Fruit fly (Drosophila melanogaster) whole organism, embryonic: Measurements from ENCODE around the gene RpS2.

Experiments
- Ada2b ChIP-seq: fragments of 200-800 bp; sonication (Bioruptor generic); IDR thresholded peaks from 2 replicates; pipeline ENCODE4 v1.3.6; 2022; ENCODE audit warnings: missing biosample characterization, missing genetic modification characterization
- Adf1 ChIP-seq: fragments of 200-800 bp; sonication (Bioruptor generic); IDR thresholded peaks from 2 replicates; pipeline ENCODE4 v1.3.6; 2022; ENCODE audit warnings: missing biosample characterization, missing genetic modification characterization
- Atf-2 ChIP-seq: fragments of 200-800 bp; sonication (Bioruptor generic); optimal IDR thresholded peaks from 2 replicates; lab custom pipeline; 2016; ENCODE audit warnings: missing biosample characterization, missing genetic modification characterization
- Awh ChIP-seq: fragments of 200-800 bp; sonication (Bioruptor generic); IDR thresholded peaks from 2 replicates; pipeline ENCODE4, ENCODE4 v1.3.6; 2022; ENCODE audit warnings: missing biosample characterization, missing genetic modification characterization
- BEAF-32 ChIP-seq: fragments of 200-800 bp; sonication (Bioruptor generic); optimal IDR thresholded peaks from 3 replicates; lab custom pipeline; 2017; ENCODE audit warnings: missing biosample characterization, missing genetic modification characterization, mild to moderate bottlenecking, moderate library complexity, missing genetic modification reagents
- Bgb ChIP-seq: fragments of 200-800 bp; sonication (Bioruptor generic); IDR thresholded peaks from 2 replicates; pipeline ENCODE4 v1.3.6; 2022; ENCODE audit warnings: missing biosample characterization, missing genetic modification characterization; ENCODE audit not compliant: partially characterized antibody
- BtbVII ChIP-seq: fragments of 200-800 bp; sonication (Bioruptor generic); optimal IDR thresholded peaks from 3 replicates; lab custom pipeline; 2017; ENCODE audit warnings: missing biosample characterization, mild to moderate bottlenecking, missing genetic modification characterization
- CG10543 ChIP-seq: fragments of 200-800 bp; sonication (Bioruptor generic); optimal IDR thresholded peaks from 3 replicates; lab custom pipeline; 2017; ENCODE audit warnings: missing biosample characterization, mild to moderate bottlenecking, missing genetic modification characterization, moderate library complexity
- CG11695 ChIP-seq: fragments of 200-800 bp; sonication (Bioruptor generic); IDR thresholded peaks from 3 replicates; pipeline ENCODE4 v1.3.6; 2022; ENCODE audit warnings: missing biosample characterization, missing genetic modification characterization
- CG14014 ChIP-seq: fragments of 200-800 bp; sonication (Bioruptor generic); IDR thresholded peaks from 2 replicates; pipeline ENCODE4 v1.3.6; 2022; ENCODE audit warnings: missing biosample characterization, missing genetic modification characterization
- CG15011 ChIP-seq: fragments of 200-800 bp; sonication (Bioruptor generic); optimal IDR thresholded peaks from 3 replicates; lab custom pipeline; 2018; ENCODE audit warnings: missing biosample characterization, mild to moderate bottlenecking, missing genetic modification characterization
- CG1602 ChIP-seq: fragments of 200-800 bp; sonication (Bioruptor generic); optimal IDR thresholded peaks from 3 replicates; lab custom pipeline; 2016; ENCODE audit warnings: missing biosample characterization, missing genetic modification characterization
- CG18476 ChIP-seq: fragments of 200-800 bp; sonication (Bioruptor generic); optimal IDR thresholded peaks from 2 replicates; lab custom pipeline; 2016; ENCODE audit warnings: missing biosample characterization, mild to moderate bottlenecking, missing genetic modification characterization
- CG2129 ChIP-seq: fragments of 200-800 bp; sonication (Bioruptor generic); IDR thresholded peaks from 2 replicates; pipeline ENCODE4 v1.3.6; 2022; ENCODE audit warnings: missing biosample characterization, missing genetic modification characterization; ENCODE audit not compliant: partially characterized antibody
- CG4707 ChIP-seq: fragments of 200-800 bp; sonication (Bioruptor generic); optimal IDR thresholded peaks from 2 replicates; lab custom pipeline; 2018; ENCODE audit warnings: missing biosample characterization, mild to moderate bottlenecking, missing genetic modification characterization, moderate library complexity
- CG9876 ChIP-seq: fragments of 200-800 bp; sonication (Bioruptor generic); optimal IDR thresholded peaks from 2 replicates; lab custom pipeline; 2016; ENCODE audit warnings: missing biosample characterization, missing genetic modification characterization
- Deaf1 ChIP-seq: fragments of 200-800 bp; optimal IDR thresholded peaks from 3 replicates; lab custom pipeline; 2019; ENCODE audit warnings: missing biosample characterization, mild to moderate bottlenecking, missing genetic modification characterization, moderate library complexity
- Doc3 ChIP-seq: fragments of 200-800 bp; sonication (Bioruptor generic); IDR thresholded peaks from 3 replicates; pipeline ENCODE4 v1.3.6; 2022; ENCODE audit warnings: missing biosample characterization, missing genetic modification characterization; ENCODE audit not compliant: partially characterized antibody
- Dref ChIP-seq: fragments of 200-800 bp; sonication (Bioruptor generic); IDR thresholded peaks from 2 replicates; pipeline ENCODE4 v1.3.6; 2022; ENCODE audit warnings: missing biosample characterization, missing genetic modification characterization
- Ets65A ChIP-seq: fragments of 200-800 bp; sonication (Bioruptor generic); peaks from one replicate; lab custom pipeline; 2016; ENCODE audit warnings: missing biosample characterization, missing genetic modification characterization
- Fer3 ChIP-seq: fragments of 200-800 bp; sonication (Bioruptor generic); optimal IDR thresholded peaks from 2 replicates; lab custom pipeline; 2018; ENCODE audit warnings: missing biosample characterization, mild to moderate bottlenecking, missing genetic modification characterization, moderate library complexity
- Max ChIP-seq: fragments of 200-800 bp; sonication (Bioruptor generic); optimal IDR thresholded peaks from 2 replicates; lab custom pipeline; 2016; ENCODE audit warnings: missing biosample characterization, mild to moderate bottlenecking, missing genetic modification characterization
- Trl ChIP-seq, 3 experiments: fragments of >200 bp in 2 of 3; fragments of 200-800 bp in 1 of 3; sonication (Bioruptor generic) in 1 of 3; optimal IDR thresholded peaks; 2 replicates in 1 of 3; 3 replicates in 2 of 3; lab custom pipeline; 2016 to 2017; ENCODE audit warnings: missing biosample characterization in 1 of 3, missing genetic modification characterization in 1 of 3
- abd-A ChIP-seq: fragments of 200-800 bp; sonication (Bioruptor generic); optimal IDR thresholded peaks from 3 replicates; lab custom pipeline; 2019; ENCODE audit warnings: missing biosample characterization, mild to moderate bottlenecking, missing genetic modification characterization, moderate library complexity
- cg ChIP-seq: fragments of 200-800 bp; sonication (Bioruptor generic); optimal IDR thresholded peaks from 3 replicates; lab custom pipeline; 2019; ENCODE audit warnings: missing biosample characterization, mild to moderate bottlenecking, missing genetic modification characterization, moderate library complexity
- chinmo ChIP-seq: fragments of 200-800 bp; sonication (Bioruptor generic); IDR thresholded peaks from 4 replicates; pipeline ENCODE4 v1.3.6; 2022; ENCODE audit warnings: missing biosample characterization, missing genetic modification characterization; ENCODE audit not compliant: partially characterized antibody
- corto ChIP-seq: fragments of 200-800 bp; sonication (Bioruptor generic); optimal IDR thresholded peaks from 2 replicates; lab custom pipeline; 2016; ENCODE audit warnings: missing biosample characterization, mild to moderate bottlenecking, missing genetic modification characterization, moderate library complexity
- dati ChIP-seq: fragments of 200-800 bp; sonication (Bioruptor generic); IDR thresholded peaks from 2 replicates; pipeline ENCODE4 v1.3.6; 2022; ENCODE audit warnings: missing biosample characterization, missing genetic modification characterization
- en ChIP-seq: fragments of 200-800 bp; sonication (Bioruptor generic); optimal IDR thresholded peaks from 2 replicates; lab custom pipeline; 2016; ENCODE audit warnings: missing biosample characterization, missing genetic modification characterization
- gfzf ChIP-seq: fragments of 200-800 bp; sonication (Bioruptor generic); optimal IDR thresholded peaks from 2 replicates; lab custom pipeline; 2016; ENCODE audit warnings: missing biosample characterization, mild to moderate bottlenecking, missing genetic modification characterization, moderate library complexity
- h ChIP-seq: fragments of >200 bp; optimal IDR thresholded peaks from 2 replicates; lab custom pipeline; 2017
- jumu ChIP-seq: fragments of 200-800 bp; sonication (Bioruptor generic); optimal IDR thresholded peaks from 3 replicates; lab custom pipeline; 2016; ENCODE audit warnings: missing biosample characterization, missing genetic modification characterization
- knrl ChIP-seq: fragments of 200-800 bp; sonication (Bioruptor generic); IDR thresholded peaks from 3 replicates; pipeline ENCODE4 v1.3.6; 2022; ENCODE audit warnings: missing biosample characterization, missing genetic modification characterization; ENCODE audit not compliant: partially characterized antibody
- lmd ChIP-seq: fragments of 200-800 bp; sonication (Bioruptor generic); IDR thresholded peaks from 2 replicates; pipeline ENCODE4 v1.3.6; 2022; ENCODE audit warnings: missing biosample characterization, missing genetic modification characterization
- mirr ChIP-seq: fragments of 200-800 bp; sonication (Bioruptor generic); optimal IDR thresholded peaks from 3 replicates; lab custom pipeline; 2018; ENCODE audit warnings: missing biosample characterization, mild to moderate bottlenecking, missing genetic modification characterization
- nerfin-1 ChIP-seq: fragments of 200-800 bp; sonication (Bioruptor generic); optimal IDR thresholded peaks from 3 replicates; lab custom pipeline; 2019; ENCODE audit warnings: missing biosample characterization, mild to moderate bottlenecking, missing genetic modification characterization, moderate library complexity
- nerfin-2 ChIP-seq: fragments of 200-800 bp; sonication (Bioruptor generic); IDR thresholded peaks from 2 replicates; pipeline ENCODE4 v1.3.6; 2022; ENCODE audit warnings: missing biosample characterization, missing genetic modification characterization; ENCODE audit not compliant: partially characterized antibody
- odd ChIP-seq: fragments of 200-800 bp; sonication (Bioruptor generic); optimal IDR thresholded peaks from 2 replicates; lab custom pipeline; 2017; ENCODE audit warnings: missing biosample characterization, mild to moderate bottlenecking, missing genetic modification characterization
- pan ChIP-seq, 4 experiments: fragments of >200 bp in 3 of 4; fragments of 200-800 bp in 1 of 4; sonication (Bioruptor generic) in 1 of 4; optimal IDR thresholded peaks in 3 of 4; IDR thresholded peaks in 1 of 4; 2 replicates each; pipeline versions ENCODE4 v1.3.6 to Lab custom; 2017 to 2022; ENCODE audit warnings: missing biosample characterization in 2 of 4, missing genetic modification characterization in 2 of 4, mixed read lengths in 1 of 4
- pb ChIP-seq: fragments of 200-800 bp; sonication (Bioruptor generic); optimal IDR thresholded peaks from 3 replicates; lab custom pipeline; 2016; ENCODE audit warnings: missing biosample characterization, missing genetic modification characterization
- prd ChIP-seq, 3 experiments: fragments of >200 bp in 2 of 3; fragments of 200-800 bp in 1 of 3; sonication (Bioruptor generic) in 1 of 3; optimal IDR thresholded peaks in 2 of 3; IDR thresholded peaks in 1 of 3; 2 replicates in 2 of 3; 3 replicates in 1 of 3; pipeline versions ENCODE4 v1.3.6 to Lab custom; 2017 to 2022; ENCODE audit warnings: missing biosample characterization in 1 of 3, missing genetic modification characterization in 1 of 3
- scrt ChIP-seq: fragments of 200-800 bp; sonication (Bioruptor generic); optimal IDR thresholded peaks from 2 replicates; lab custom pipeline; 2018; ENCODE audit warnings: missing biosample characterization, mild to moderate bottlenecking, missing genetic modification characterization, moderate library complexity
- slbo ChIP-seq: fragments of 200-800 bp; sonication (Bioruptor generic); IDR thresholded peaks from 2 replicates; pipeline ENCODE4 v1.3.6; 2022; ENCODE audit warnings: missing biosample characterization, missing genetic modification characterization
- sqz ChIP-seq: fragments of 200-800 bp; sonication (Bioruptor generic); optimal IDR thresholded peaks from 3 replicates; lab custom pipeline; 2018; ENCODE audit warnings: missing biosample characterization, mild to moderate bottlenecking, missing genetic modification characterization
- tap ChIP-seq: fragments of 200-800 bp; optimal IDR thresholded peaks from 3 replicates; lab custom pipeline; 2019; ENCODE audit warnings: missing biosample characterization, mild to moderate bottlenecking, missing genetic modification characterization, moderate library complexity
- trem ChIP-seq: fragments of 200-800 bp; optimal IDR thresholded peaks from 3 replicates; lab custom pipeline; 2019; ENCODE audit warnings: missing biosample characterization, mild to moderate bottlenecking, missing genetic modification characterization, moderate library complexity
- z ChIP-seq: fragments of 200-800 bp; sonication (Bioruptor generic); IDR thresholded peaks from 3 replicates; pipeline ENCODE4 v1.3.6; 2022; ENCODE audit warnings: missing biosample characterization, missing genetic modification characterization
- zfh1 ChIP-seq: fragments of 200-800 bp; sonication (Bioruptor generic); IDR thresholded peaks from 3 replicates; pipeline ENCODE4 v1.3.6; 2022; ENCODE audit warnings: missing biosample characterization, missing genetic modification characterization

RpS2 gene

DNA sequence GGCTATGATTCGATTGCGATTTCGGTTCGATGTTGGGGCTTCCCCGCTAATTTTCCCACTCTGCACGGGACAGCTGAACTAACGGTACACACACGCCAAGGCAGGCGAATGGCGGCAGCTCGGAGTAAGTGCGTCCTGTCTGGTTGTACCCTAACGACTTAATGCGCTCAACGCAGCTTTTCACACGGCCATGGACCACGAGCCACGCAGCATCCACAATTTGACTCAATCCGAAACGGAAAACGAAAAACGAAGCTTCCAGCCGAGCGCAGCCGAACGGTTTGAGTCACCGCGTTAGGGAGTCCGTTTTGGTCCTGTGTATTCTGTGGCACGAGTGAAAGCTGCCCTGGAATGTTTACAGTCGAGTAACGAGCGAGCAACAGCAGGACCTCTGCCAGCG is 11.3 kb downstream of the RpS2 start, which contains the start of gene nAChRalpha6:
Gene nAChRalpha6, minus strand, starts transcription at position 165 of the 400 bp plus-strand sequence.
- no peak for TF ChIP-seq CG2129 (GFP tag; lab: Robert Waterston, UW)
- TF ChIP-seq en = no peak
- peak; percentile 34 for TF ChIP-seq abd-A
- no peak for TF ChIP-seq slbo (GFP tag; lab: Robert Waterston, UW)
- no peak for TF ChIP-seq Dref (GFP tag; lab: Robert Waterston, UW)
- no peak for TF ChIP-seq pb
- TF ChIP-seq nerfin-2 (GFP tag; lab: Robert Waterston, UW) = no peak
- TF ChIP-seq CG4707 (GFP tag; lab: Kevin White, UChicago) = no peak
- TF ChIP-seq trem (tag; lab: Kevin White, UChicago) = no peak
- no peak for TF ChIP-seq Fer3
- peak; percentile 57; the same call in 1 of the 2 replicates for TF ChIP-seq Bgb (GFP tag; lab: Robert Waterston, UW)
- no peak for TF ChIP-seq BtbVII (GFP tag; lab: Kevin White, UChicago)
- no peak for TF ChIP-seq Ada2b
- TF ChIP-seq z (GFP tag; lab: Robert Waterston, UW) = peak; percentile 92
- no peak for TF ChIP-seq corto (GFP tag; lab: Kevin White, UChicago)
- no peak for TF ChIP-seq Awh
- no peak for TF ChIP-seq CG11695 (GFP tag; lab: Robert Waterston, UW)
- TF ChIP-seq Deaf1 (tag; lab: Kevin White, UChicago) = peak; percentile 93
- no peak for TF ChIP-seq CG18476
- 0 out of 4 replicates have a peak, but pooled peaks have one; percentile 54 for TF ChIP-seq chinmo
- no peak for TF ChIP-seq prd (optimal IDR thresholded peaks at IDR 0.05; lab: Kevin White, UChicago)
- no peak for TF ChIP-seq prd (GFP tag; IDR thresholded peaks at IDR 0.05; lab: Robert Waterston, UW)
- no peak for TF ChIP-seq CG15011
- TF ChIP-seq CG14014 (GFP tag; lab: Robert Waterston, UW) = no peak
- TF ChIP-seq odd (GFP tag; lab: Kevin White, UChicago) = no peak
- TF ChIP-seq Doc3 (GFP tag; lab: Robert Waterston, UW) = no peak
- TF ChIP-seq Adf1 (GFP tag; lab: Robert Waterston, UW) = peak; percentile 71; the same call in 1 of the 2 replicates
- no peak for TF ChIP-seq pan (optimal IDR thresholded peaks at IDR 0.05; lab: Kevin White, UChicago)
- TF ChIP-seq pan (GFP tag; optimal IDR thresholded peaks at IDR 0.05 in 1 of 2, IDR thresholded peaks at IDR 0.05 in 1 of 2) = peak in 1 of 2 experiments; percentile 5
- TF ChIP-seq jumu (GFP tag; lab: Kevin White, UChicago) = no peak
- TF ChIP-seq Ets65A (GFP tag; lab: Kevin White, UChicago) = peak; percentile 10
- TF ChIP-seq h (lab: Kevin White, UChicago) = no peak
- TF ChIP-seq Max (GFP tag; lab: Kevin White, UChicago) = no peak
- no peak for TF ChIP-seq CG1602 (GFP tag; lab: Kevin White, UChicago)
- TF ChIP-seq BEAF-32 (GFP tag; lab: Kevin White, UChicago) = no peak
- TF ChIP-seq CG9876 (GFP tag; lab: Kevin White, UChicago) = no peak

DNA sequence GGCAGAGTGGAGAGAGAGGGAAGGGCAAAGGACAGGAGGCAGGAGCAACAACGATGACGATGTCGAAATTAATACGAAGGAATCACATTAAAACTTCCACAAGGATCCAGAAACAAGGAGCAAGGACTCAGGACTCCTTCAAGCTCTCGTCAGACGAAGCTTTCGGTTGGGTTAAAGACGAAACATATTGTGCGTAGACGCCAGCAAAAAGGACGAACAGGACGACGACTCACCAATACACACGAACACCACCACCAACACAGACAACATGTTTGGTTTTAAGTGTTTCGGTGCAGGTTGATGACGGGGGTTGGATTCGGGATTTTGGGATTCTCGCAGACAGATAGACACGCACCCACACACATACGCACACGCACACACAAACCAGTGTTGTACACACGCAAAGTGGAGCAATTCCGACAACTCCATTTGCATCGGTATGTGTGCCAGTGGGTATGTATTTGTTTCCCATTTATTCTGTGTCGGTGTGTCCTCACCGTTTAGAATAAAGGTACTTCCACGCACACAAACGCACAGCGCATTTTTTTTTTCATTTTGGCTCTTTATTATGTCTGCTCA is 14.9 kb downstream of the RpS2 start:
- TF ChIP-seq lmd (GFP tag; lab: Robert Waterston, UW) (no peak), Atf-2 (no peak), tap (no peak), abd-A (peak; percentile 86), scrt (GFP tag; lab: Kevin White, UChicago) (peak; percentile 18), knrl (GFP tag; lab: Robert Waterston, UW) (0 out of 3 replicates have a peak, but pooled peaks have one; percentile 11), sqz (peak; percentile 5), Ets65A (GFP tag; lab: Kevin White, UChicago) (peak; percentile 31), nerfin-1 (tag; lab: Kevin White, UChicago) (peak; percentile 74), cg (GFP tag; lab: Kevin White, UChicago) (peak; percentile 60), Deaf1 (tag; lab: Kevin White, UChicago) (peak; percentile 68), gfzf (GFP tag; lab: Kevin White, UChicago) (no peak), dati (GFP tag; lab: Robert Waterston, UW) (0 out of 2 replicates have a peak, but pooled peaks have one; percentile 8), mirr (GFP tag; lab: Kevin White, UChicago) (peak; percentile 58), Trl (optimal IDR thresholded peaks at IDR 0.05; lab: Kevin White, UChicago) (peak in 1 of 2 experiments; percentile 7), Trl (GFP tag; optimal IDR thresholded peaks at IDR 0.05; lab: Kevin White, UChicago) (no peak), zfh1 (GFP tag; lab: Robert Waterston, UW) (no peak), CG10543 (GFP tag; lab: Kevin White, UChicago) (peak; percentile 26)
